Fruit fly (Drosophila melanogaster): ENCODE measurements around the gene CG11052.

DNA sequence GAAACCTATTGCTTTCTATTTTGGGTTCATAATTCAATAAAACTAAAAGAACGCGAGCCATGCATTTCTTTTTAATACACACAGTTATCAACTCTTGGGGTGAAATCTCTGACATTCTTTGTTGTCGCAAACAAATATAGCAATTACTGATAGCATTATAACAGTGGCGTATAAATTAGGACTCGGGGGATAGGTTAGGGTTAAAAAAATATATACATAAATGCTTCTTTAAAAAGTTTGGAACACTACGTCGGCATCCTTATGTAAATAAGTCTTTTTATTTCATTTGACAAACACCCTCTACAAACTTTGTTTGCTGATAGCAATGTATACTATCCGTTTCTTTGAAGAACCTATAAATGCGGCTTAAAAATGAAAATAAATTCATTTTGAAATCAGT lies 31.7 kb upstream of the CG11052 start, which contains the start of gene CG43060:
- TF ChIP-seq ttk (optimal IDR thresholded peaks at IDR 0.05) (no peak), psq (optimal IDR thresholded peaks at IDR 0.05) (no peak), insv (optimal IDR thresholded peaks at IDR 0.05) (no peak)
